5 worm cellular contexts compared by ENCODE assay signal in genomic region chrIV:16388136-16388635, ce11.
A peak's percentile ranks its signal among the peaks of the same experiment; 100 is the strongest.
TF ChIP-seq lines count a peak whose summit lies in the region.

No protein-coding gene starts in this region.

TF ChIP-seq in whole organism, L1 larva, 84 proteins besides CTCF, POLR2A, EP300 and RAD21 (continues in another document):
- TF ChIP-seq ceh-8 (GFP tag; optimal IDR thresholded peaks at IDR 0.05; lab: Kevin White, UChicago): no peak
- no peak for TF ChIP-seq vab-15 (tag; optimal IDR thresholded peaks at IDR 0.05; lab: Kevin White, UChicago)
- TF ChIP-seq ets-5 (GFP tag; IDR thresholded peaks at IDR 0.05; lab: Robert Waterston, UW): no peak
- peak; percentile 35 for TF ChIP-seq ceh-63 (GFP tag; optimal IDR thresholded peaks at IDR 0.05; lab: Kevin White, UChicago)
- no peak for TF ChIP-seq nhr-12 (tag; optimal IDR thresholded peaks at IDR 0.05; lab: Kevin White, UChicago)
- TF ChIP-seq unc-30 (tag; optimal IDR thresholded peaks at IDR 0.05; lab: Kevin White, UChicago): no peak
- TF ChIP-seq ceh-88 (GFP tag; IDR thresholded peaks at IDR 0.05; lab: Robert Waterston, UW): no peak
- no peak for TF ChIP-seq egl-27 (tag; optimal IDR thresholded peaks at IDR 0.05; lab: Kevin White, UChicago)
- TF ChIP-seq C16A3.4 (tag; optimal IDR thresholded peaks at IDR 0.05; lab: Kevin White, UChicago): peak; percentile 49
- TF ChIP-seq pax-3 (tag; optimal IDR thresholded peaks at IDR 0.05; lab: Kevin White, UChicago): no peak
- no peak for TF ChIP-seq nhr-84 (tag; optimal IDR thresholded peaks at IDR 0.05; lab: Kevin White, UChicago)
- no peak for TF ChIP-seq C04F5.9 (tag; optimal IDR thresholded peaks at IDR 0.05; lab: Kevin White, UChicago)
- TF ChIP-seq lin-35 (GFP tag; optimal IDR thresholded peaks at IDR 0.05; lab: Kevin White, UChicago): peak; percentile 26 to 66
- TF ChIP-seq isw-1 (GFP tag; IDR thresholded peaks at IDR 0.05; lab: Robert Waterston, UW): no peak
- TF ChIP-seq lsy-2 (tag; optimal IDR thresholded peaks at IDR 0.05; lab: Kevin White, UChicago): peak; percentile 21 to 33
- peak; percentile 59 for TF ChIP-seq unc-130 (tag; optimal IDR thresholded peaks at IDR 0.05; lab: Kevin White, UChicago)
- TF ChIP-seq tlp-1 (tag; optimal IDR thresholded peaks at IDR 0.05; lab: Kevin White, UChicago): no peak
- peak; percentile 8 for TF ChIP-seq xbp-1 (tag; optimal IDR thresholded peaks at IDR 0.05; lab: Kevin White, UChicago)
- peak in 1 of 2 experiments; percentile 16 for TF ChIP-seq ztf-11 (tag; optimal IDR thresholded peaks at IDR 0.05; lab: Kevin White, UChicago)

TF ChIP-seq in whole organism, L3 larva, 47 proteins besides CTCF, POLR2A, EP300 and RAD21 (continues in another document):
- TF ChIP-seq zag-1 (tag; optimal IDR thresholded peaks at IDR 0.05; lab: Kevin White, UChicago) (no peak), nhr-11 (tag; optimal IDR thresholded peaks at IDR 0.05; lab: Kevin White, UChicago) (no peak), snpc-4 (tag; optimal IDR thresholded peaks at IDR 0.05; lab: Kevin White, UChicago) (no peak), pha-4 (tag; optimal IDR thresholded peaks at IDR 0.05; lab: Kevin White, UChicago) (peak; percentile 17), nhr-77 (tag; optimal IDR thresholded peaks at IDR 0.05; lab: Kevin White, UChicago) (no peak), fos-1 (tag; optimal IDR thresholded peaks at IDR 0.05; lab: Kevin White, UChicago) (no peak), skn-1 (tag; optimal IDR thresholded peaks at IDR 0.05; lab: Kevin White, UChicago) (no peak), lin-39 (tag; optimal IDR thresholded peaks at IDR 0.05; lab: Kevin White, UChicago) (peak; percentile 56), daf-12 (tag; optimal IDR thresholded peaks at IDR 0.05; lab: Kevin White, UChicago) (no peak), unc-39 (tag; optimal IDR thresholded peaks at IDR 0.05; lab: Kevin White, UChicago) (no peak), eor-1 (tag; optimal IDR thresholded peaks at IDR 0.05; lab: Kevin White, UChicago) (no peak), nhr-25 (tag; optimal IDR thresholded peaks at IDR 0.05; lab: Kevin White, UChicago) (no peak), nhr-237 (tag; optimal IDR thresholded peaks at IDR 0.05; lab: Kevin White, UChicago) (no peak), mml-1 (tag; optimal IDR thresholded peaks at IDR 0.05; lab: Kevin White, UChicago) (no peak), unc-62 (GFP tag; optimal IDR thresholded peaks at IDR 0.05; lab: Kevin White, UChicago) (no peak), nhr-43 (tag; optimal IDR thresholded peaks at IDR 0.05; lab: Kevin White, UChicago; ENCODE audit: poor library complexity, severe bottlenecking) (peak; percentile 29), nhr-12 (tag; optimal IDR thresholded peaks at IDR 0.05; lab: Kevin White, UChicago) (no peak), nfya-1 (tag; optimal IDR thresholded peaks at IDR 0.05; lab: Kevin White, UChicago; ENCODE audit: insufficient read depth) (peak; percentile 40), egl-27 (tag; optimal IDR thresholded peaks at IDR 0.05; lab: Kevin White, UChicago) (no peak), lin-15B (tag; optimal IDR thresholded peaks at IDR 0.05; lab: Kevin White, UChicago) (peak; percentile 19)

TF ChIP-seq in whole organism, early embryonic, 17 proteins besides CTCF, POLR2A, EP300 and RAD21:
- peak; percentile 60 for TF ChIP-seq hmg-4 (GFP tag; optimal IDR thresholded peaks at IDR 0.05; lab: Kevin White, UChicago)
- TF ChIP-seq scrt-1 (GFP tag; IDR thresholded peaks at IDR 0.05; lab: Robert Waterston, UW): peak; percentile 75
- TF ChIP-seq tra-4 (tag; optimal IDR thresholded peaks at IDR 0.05; lab: Kevin White, UChicago): no peak
- TF ChIP-seq ceh-13 (GFP tag; optimal IDR thresholded peaks at IDR 0.05; lab: Kevin White, UChicago): no peak
- peak; percentile 36; the same call in 1 of the 2 replicates for TF ChIP-seq tbx-11 (GFP tag; IDR thresholded peaks at IDR 0.05; lab: Robert Waterston, UW)
- no peak for TF ChIP-seq F13C5.2 (tag; optimal IDR thresholded peaks at IDR 0.05; lab: Kevin White, UChicago)
- TF ChIP-seq sea-1 (GFP tag; conservative IDR thresholded peaks at IDR 0.05; lab: Robert Waterston, UW): no peak
- TF ChIP-seq aly-1 (tag; optimal IDR thresholded peaks at IDR 0.05; lab: Kevin White, UChicago): peak; percentile 30
- TF ChIP-seq ets-7 (tag; optimal IDR thresholded peaks at IDR 0.05; lab: Kevin White, UChicago): no peak
- peak; percentile 15 for TF ChIP-seq B0310.2 (tag; optimal IDR thresholded peaks at IDR 0.05; lab: Kevin White, UChicago)
- TF ChIP-seq ama-1 (optimal IDR thresholded peaks at IDR 0.05; lab: Kevin White, UChicago): no peak
- peak; percentile 71 for TF ChIP-seq pes-1 (GFP tag; IDR thresholded peaks at IDR 0.05; lab: Robert Waterston, UW)
- TF ChIP-seq ceh-36 (tag; optimal IDR thresholded peaks at IDR 0.05; lab: Kevin White, UChicago): peak; percentile 40
- no peak for TF ChIP-seq hnd-1 (tag; optimal IDR thresholded peaks at IDR 0.05; lab: Kevin White, UChicago)
- TF ChIP-seq tbx-37 (GFP tag; conservative IDR thresholded peaks at IDR 0.05; lab: Robert Waterston, UW): peak; percentile 55
- TF ChIP-seq flt-1 (GFP tag; IDR thresholded peaks at IDR 0.05; lab: Robert Waterston, UW): peak; percentile 56; the same call in 1 of the 2 replicates
- TF ChIP-seq hmbx-1 (tag; optimal IDR thresholded peaks at IDR 0.05; lab: Kevin White, UChicago): no peak

TF ChIP-seq in whole organism, midembryonic, 9 proteins besides CTCF, POLR2A, EP300 and RAD21:
- TF ChIP-seq tab-1 (GFP tag; IDR thresholded peaks at IDR 0.05; lab: Robert Waterston, UW) (peak; percentile 77), klf-2 (GFP tag; conservative IDR thresholded peaks at IDR 0.05; lab: Robert Waterston, UW) (0 out of 2 replicates have a peak, but pooled peaks have one; percentile 46), ref-1 (GFP tag; conservative IDR thresholded peaks at IDR 0.05; lab: Robert Waterston, UW) (peak; percentile 69; the same call in 1 of the 2 replicates), cog-1 (tag; optimal IDR thresholded peaks at IDR 0.05; lab: Kevin White, UChicago) (no peak), flt-1 (GFP tag; IDR thresholded peaks at IDR 0.05; lab: Robert Waterston, UW) (peak; percentile 71; the same call in 1 of the 2 replicates), ztf-29 (GFP tag; IDR thresholded peaks at IDR 0.05; lab: Robert Waterston, UW) (0 out of 2 replicates have a peak, but pooled peaks have one; percentile 22), med-1 (GFP tag; optimal IDR thresholded peaks at IDR 0.05; lab: Kevin White, UChicago; ENCODE audit: insufficient read depth) (no peak), T22C8.4 (GFP tag; IDR thresholded peaks at IDR 0.05; lab: Robert Waterston, UW) (peak; percentile 71), ztf-23 (GFP tag; IDR thresholded peaks at IDR 0.05; lab: Robert Waterston, UW) (peak; percentile 83)

TF ChIP-seq in whole organism, young adult, 124 proteins besides CTCF, POLR2A, EP300 and RAD21 (continues in another document):
- TF ChIP-seq fkh-3 (tag; optimal IDR thresholded peaks at IDR 0.05; lab: Kevin White, UChicago) (no peak), attf-3 (GFP tag; conservative IDR thresholded peaks at IDR 0.05; lab: Robert Waterston, UW) (no peak), C17E4.6 (GFP tag; IDR thresholded peaks at IDR 0.05; lab: Robert Waterston, UW) (no peak), snpc-3.4 (tag; optimal IDR thresholded peaks at IDR 0.05; lab: Kevin White, UChicago) (peak; percentile 28), ztf-18 (tag; optimal IDR thresholded peaks at IDR 0.05; lab: Kevin White, UChicago) (peak; percentile 68), efl-1 (GFP tag; optimal IDR thresholded peaks at IDR 0.05; lab: Kevin White, UChicago) (no peak), snpc-1.1 (tag; optimal IDR thresholded peaks at IDR 0.05; lab: Kevin White, UChicago; ENCODE audit: insufficient read depth) (no peak), F23B12.7 (tag; optimal IDR thresholded peaks at IDR 0.05; lab: Kevin White, UChicago; ENCODE audit: insufficient read depth) (no peak), Y53F4B.3 (GFP tag; IDR thresholded peaks at IDR 0.05; lab: Robert Waterston, UW) (no peak), ceh-79 (tag; optimal IDR thresholded peaks at IDR 0.05; lab: Kevin White, UChicago) (no peak), ccch-3 (GFP tag; optimal IDR thresholded peaks at IDR 0.05; lab: Kevin White, UChicago) (no peak), tbx-9 (tag; optimal IDR thresholded peaks at IDR 0.05; lab: Kevin White, UChicago; ENCODE audit: borderline replicate concordance) (no peak), madf-3 (GFP tag; IDR thresholded peaks at IDR 0.05; lab: Robert Waterston, UW) (no peak), nhr-120 (GFP tag; IDR thresholded peaks at IDR 0.05; lab: Robert Waterston, UW) (no peak), B0261.1 (tag; optimal IDR thresholded peaks at IDR 0.05; lab: Kevin White, UChicago) (peak; percentile 86), K12H6.12 (tag; optimal IDR thresholded peaks at IDR 0.05; lab: Kevin White, UChicago) (no peak), F52B5.7 (tag; optimal IDR thresholded peaks at IDR 0.05; lab: Kevin White, UChicago) (no peak), him-1 (tag; optimal IDR thresholded peaks at IDR 0.05; lab: Kevin White, UChicago) (peak; percentile 51), repo-1 (tag; optimal IDR thresholded peaks at IDR 0.05; lab: Kevin White, UChicago) (no peak), chd-7 (tag; optimal IDR thresholded peaks at IDR 0.05; lab: Kevin White, UChicago) (no peak), Y79H2A.3 (GFP tag; conservative IDR thresholded peaks at IDR 0.05; lab: Robert Waterston, UW) (no peak), hlh-12 (tag; optimal IDR thresholded peaks at IDR 0.05; lab: Kevin White, UChicago) (no peak), ceh-40 (GFP tag; IDR thresholded peaks at IDR 0.05; lab: Robert Waterston, UW) (no peak), lsy-27 (tag; optimal IDR thresholded peaks at IDR 0.05; lab: Kevin White, UChicago; ENCODE audit: borderline replicate concordance, insufficient read depth) (peak; percentile 18), F57C9.4 (tag; optimal IDR thresholded peaks at IDR 0.05; lab: Kevin White, UChicago) (no peak), F49E8.2 (tag; optimal IDR thresholded peaks at IDR 0.05; lab: Kevin White, UChicago; ENCODE audit: insufficient read depth) (peak; percentile 23), Y67H2A.10 (GFP tag; conservative IDR thresholded peaks at IDR 0.05; lab: Robert Waterston, UW) (no peak), K11D2.4 (GFP tag; IDR thresholded peaks at IDR 0.05; lab: Robert Waterston, UW) (no peak), ztf-22 (GFP tag; optimal IDR thresholded peaks at IDR 0.05; lab: Kevin White, UChicago) (no peak), F33H1.4 (GFP tag; IDR thresholded peaks at IDR 0.05; lab: Robert Waterston, UW) (no peak), hmg-20 (GFP tag; IDR thresholded peaks at IDR 0.05; lab: Robert Waterston, UW) (no peak), unc-130 (GFP tag; optimal IDR thresholded peaks at IDR 0.05; lab: Kevin White, UChicago) (no peak), rec-8 (tag; optimal IDR thresholded peaks at IDR 0.05; lab: Kevin White, UChicago) (peak in 1 of 2 experiments; percentile 7), aptf-2 (GFP tag; conservative IDR thresholded peaks at IDR 0.05; lab: Robert Waterston, UW) (no peak), bed-1 (GFP tag; IDR thresholded peaks at IDR 0.05; lab: Robert Waterston, UW) (no peak), madf-10 (tag; optimal IDR thresholded peaks at IDR 0.05; lab: Kevin White, UChicago) (no peak)

Comparison
In these comparisons a context has a peak if more than half of its experiments do, and no peak if none do; other contexts are left out.
1. Of the 8 proteins assayed by ChIP-seq in both whole organism, young adult and whole organism, L1 larva: peak only in whole organism, young adult: ama-1 and snpc-4; only in whole organism, L1 larva: efl-1, lin-35 and unc-130; in both: nhr-90; in neither: 1; mixed calls (peak in some experiments, not most) for 1.